Worm (Caenorhabditis elegans) whole organism, midembryonic: ENCODE data around the gene hpl-1.

Experiments used
- cog-1 ChIP-seq: sonication (generic microtip); optimal IDR thresholded peaks from 2 replicates; lab custom pipeline; 2016; ENCODE audit warnings: missing genetic modification characterization, missing compliant biosample characterization
- flt-1 ChIP-seq: fragments of 200-800 bp; sonication (Bioruptor generic); IDR thresholded peaks from 2 replicates; pipeline ENCODE4 v1.3.6; 2022; ENCODE audit warnings: missing genetic modification characterization, missing compliant biosample characterization
- klf-2 ChIP-seq: fragments of 200-800 bp; sonication (Bioruptor generic); conservative IDR thresholded peaks from 2 replicates; pipeline ENCODE4 v1.3.6; 2022; ENCODE audit warnings: missing genetic modification reagents, missing genetic modification characterization, missing compliant biosample characterization
- med-1 ChIP-seq: sonication (generic microtip); optimal IDR thresholded peaks from 2 replicates; lab custom pipeline; 2017; ENCODE audit warnings: missing genetic modification characterization, mild to moderate bottlenecking, missing compliant biosample characterization, antibody characterized with exemption, missing genetic modification reagents; ENCODE audit not compliant: insufficient read depth
- ref-1 ChIP-seq: fragments of 200-800 bp; sonication (Bioruptor generic); conservative IDR thresholded peaks from 2 replicates; pipeline ENCODE4 v1.3.6; 2022; ENCODE audit warnings: missing genetic modification reagents, missing genetic modification characterization, missing compliant biosample characterization
- ztf-23 ChIP-seq: fragments of 200-800 bp; sonication (Bioruptor generic); IDR thresholded peaks from 2 replicates; pipeline ENCODE4 v1.3.6; 2022; ENCODE audit warnings: missing genetic modification reagents, missing genetic modification characterization, missing compliant biosample characterization

ce11 chrX:13200312-13200711 is 44.9 kb upstream of the hpl-1 start:
- TF ChIP-seq flt-1 (GFP tag; lab: Robert Waterston, UW) (no peak), klf-2 (GFP tag; lab: Robert Waterston, UW) (no peak), ref-1 (GFP tag; lab: Robert Waterston, UW) (no peak), cog-1 (no peak), med-1 (GFP tag; lab: Kevin White, UChicago) (no peak), ztf-23 (GFP tag; lab: Robert Waterston, UW) (no peak)
